Fruit fly (Drosophila melanogaster): ENCODE measurements around the gene DIP-beta.

DNA sequence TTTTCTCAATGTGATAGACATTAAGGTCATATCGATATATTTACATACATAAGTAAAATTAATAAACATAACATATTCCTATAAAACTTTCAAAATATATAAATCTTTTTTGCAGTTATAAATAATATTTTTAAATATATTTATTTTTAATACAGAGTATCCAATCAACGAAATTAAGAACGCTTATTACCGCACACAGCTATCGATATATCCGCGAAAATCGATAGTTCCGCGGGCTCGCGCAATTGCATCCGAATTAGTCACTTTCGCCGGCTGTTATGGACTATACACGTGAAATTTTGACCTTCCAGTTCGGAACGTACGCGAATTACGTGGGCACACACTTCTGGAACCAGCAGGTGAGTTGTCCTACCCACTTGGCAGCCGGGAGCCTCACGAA, 68.8 kb downstream of the DIP-beta start, which contains the start of gene mst:
- TF ChIP-seq dsx (GFP tag; optimal IDR thresholded peaks at IDR 0.05; ENCODE audit: poor library complexity, severe bottlenecking), result no peak
- no peak for TF ChIP-seq Ets21C (GFP tag; optimal IDR thresholded peaks at IDR 0.05)
- TF ChIP-seq pdm3 (GFP tag; optimal IDR thresholded peaks at IDR 0.05), result no peak
- no peak for TF ChIP-seq Blimp-1 (GFP tag; optimal IDR thresholded peaks at IDR 0.05)
- TF ChIP-seq CG10669 (GFP tag; optimal IDR thresholded peaks at IDR 0.05), result no peak
- no peak for TF ChIP-seq Smox (GFP tag; optimal IDR thresholded peaks at IDR 0.05)

All from whole organism, prepupa.